Worm (Caenorhabditis elegans) whole organism, young adult: Measurements from ENCODE around the gene C27A7.5.

ENCODE experiments used
- B0019.2 ChIP-seq: fragments of 200-800 bp; sonication (Bioruptor generic); conservative IDR thresholded peaks from 2 replicates; pipeline ENCODE4 v1.3.6; 2022; ENCODE audit warnings: missing genetic modification reagents, missing genetic modification characterization, missing compliant biosample characterization
- C06A6.2 ChIP-seq: fragments of 200-800 bp; sonication (Bioruptor generic); conservative IDR thresholded peaks from 2 replicates; pipeline ENCODE4 v1.3.6; 2022; ENCODE audit warnings: missing genetic modification characterization, missing compliant biosample characterization
- D2030.7 ChIP-seq: fragments of 200-800 bp; sonication (Bioruptor generic); IDR thresholded peaks from 2 replicates; pipeline ENCODE4 v1.3.6; 2022; ENCODE audit warnings: missing genetic modification reagents, missing genetic modification characterization, missing compliant biosample characterization
- F39B2.1 ChIP-seq: fragments of 200-800 bp; sonication (Bioruptor generic); IDR thresholded peaks from 2 replicates; pipeline ENCODE4 v1.3.6; 2022; ENCODE audit warnings: missing genetic modification reagents, missing genetic modification characterization, missing compliant biosample characterization
- F49E8.2 ChIP-seq: sonication (generic microtip); optimal IDR thresholded peaks from 3 replicates; lab custom pipeline; 2017; ENCODE audit warnings: missing genetic modification characterization, mild to moderate bottlenecking, missing compliant biosample characterization, antibody characterized with exemption, moderate library complexity; ENCODE audit not compliant: insufficient read depth
- Y56A3A.18 ChIP-seq: fragments of 200-800 bp; sonication (Bioruptor generic); IDR thresholded peaks from 2 replicates; pipeline ENCODE4 v1.3.6; 2022; ENCODE audit warnings: missing genetic modification reagents, missing genetic modification characterization, missing compliant biosample characterization
- ZK185.1 ChIP-seq: sonication (generic microtip); optimal IDR thresholded peaks from 2 replicates; lab custom pipeline; 2016; ENCODE audit warnings: mild to moderate bottlenecking, missing genetic modification characterization, missing compliant biosample characterization; ENCODE audit not compliant: poor library complexity, severe bottlenecking
- attf-3 ChIP-seq: fragments of 200-800 bp; sonication (Bioruptor generic); conservative IDR thresholded peaks from 2 replicates; pipeline ENCODE4 v1.3.6; 2022; ENCODE audit warnings: missing genetic modification reagents, missing genetic modification characterization, missing compliant biosample characterization
- cebp-1 ChIP-seq, 2 experiments: fragments of 200-800 bp in 1 of 2; sonication (Bioruptor generic) in 1 of 2; sonication (generic microtip) in 1 of 2; IDR thresholded peaks in 1 of 2; optimal IDR thresholded peaks in 1 of 2; 2 replicates each; pipeline versions ENCODE4 v1.3.6 to Lab custom; 2017 to 2022; ENCODE audit warnings: missing compliant biosample characterization in 2 of 2, missing genetic modification characterization in 2 of 2, mild to moderate bottlenecking in 1 of 2, missing genetic modification reagents in 1 of 2, moderate library complexity in 1 of 2
- ceh-27 ChIP-seq: fragments of 200-800 bp; sonication (Bioruptor generic); optimal IDR thresholded peaks from 2 replicates; lab custom pipeline; 2018; ENCODE audit warnings: mild to moderate bottlenecking, missing genetic modification characterization, moderate library complexity, missing compliant biosample characterization
- ceh-79 ChIP-seq: sonication (generic microtip); optimal IDR thresholded peaks from 2 replicates; lab custom pipeline; 2017; ENCODE audit warnings: mild to moderate bottlenecking, missing genetic modification characterization, missing compliant biosample characterization
- ceh-91 ChIP-seq: fragments of 200-800 bp; sonication (Bioruptor generic); IDR thresholded peaks from 2 replicates; pipeline ENCODE4 v1.3.6; 2022; ENCODE audit warnings: missing genetic modification reagents, missing genetic modification characterization, missing compliant biosample characterization
- chd-7 ChIP-seq: sonication (generic microtip); optimal IDR thresholded peaks from 2 replicates; lab custom pipeline; 2016; ENCODE audit warnings: mild to moderate bottlenecking, missing genetic modification characterization, moderate library complexity, missing compliant biosample characterization
- dpff-1 ChIP-seq: sonication (generic microtip); optimal IDR thresholded peaks from 2 replicates; lab custom pipeline; 2017; ENCODE audit warnings: mild to moderate bottlenecking, missing genetic modification characterization, missing compliant biosample characterization
- dpl-1 ChIP-seq: fragments of 150-350 bp; optimal IDR thresholded peaks from 2 replicates; lab custom pipeline; 2014; ENCODE audit warnings: missing biosample characterization, missing genetic modification reagents, missing genetic modification characterization
- efl-1 ChIP-seq: fragments of 150-350 bp; optimal IDR thresholded peaks from 2 replicates; lab custom pipeline; 2014; ENCODE audit warnings: missing biosample characterization, missing genetic modification reagents, missing genetic modification characterization
- gei-17 ChIP-seq: fragments of 200-800 bp; sonication (Bioruptor generic); optimal IDR thresholded peaks from 2 replicates; lab custom pipeline; 2018; ENCODE audit warnings: mild to moderate bottlenecking, missing genetic modification characterization, missing compliant biosample characterization
- hlh-12 ChIP-seq: sonication (generic microtip); optimal IDR thresholded peaks from 2 replicates; lab custom pipeline; 2016; ENCODE audit warnings: missing genetic modification characterization, missing compliant biosample characterization
- let-607 ChIP-seq, 2 experiments: fragments of 200-800 bp in 1 of 2; sonication (Bioruptor generic) in 1 of 2; sonication (generic microtip) in 1 of 2; optimal IDR thresholded peaks; 2 replicates each; lab custom pipeline; 2016 to 2018; ENCODE audit warnings: mild to moderate bottlenecking in 2 of 2, missing compliant biosample characterization in 2 of 2, missing genetic modification characterization in 2 of 2, moderate library complexity in 2 of 2, missing genotype in 1 of 2
- lin-26 ChIP-seq: fragments of 200-800 bp; sonication (Bioruptor generic); IDR thresholded peaks from 2 replicates; pipeline ENCODE4 v1.3.6; 2022; ENCODE audit warnings: missing genetic modification reagents, missing genetic modification characterization, missing compliant biosample characterization
- lin-35 ChIP-seq, 3 experiments: fragments of 150-350 bp in 2 of 3; sonication (generic microtip) in 1 of 3; optimal IDR thresholded peaks; 2 replicates each; lab custom pipeline; 2014 to 2018; ENCODE audit warnings: missing biosample characterization in 3 of 3, missing genetic modification characterization in 3 of 3, missing genetic modification reagents in 3 of 3
- lin-54 ChIP-seq: fragments of 200-800 bp; sonication (Bioruptor generic); optimal IDR thresholded peaks from 2 replicates; lab custom pipeline; 2018; ENCODE audit warnings: mild to moderate bottlenecking, missing genetic modification characterization, missing compliant biosample characterization
- madf-6 ChIP-seq: fragments of 200-800 bp; sonication (Bioruptor generic); IDR thresholded peaks from 2 replicates; pipeline ENCODE4 v1.3.6; 2022; ENCODE audit warnings: missing genetic modification reagents, missing genetic modification characterization, missing compliant biosample characterization
- mes-4 ChIP-seq: sonication (generic microtip); optimal IDR thresholded peaks from 2 replicates; lab custom pipeline; 2016; ENCODE audit warnings: missing genotype, missing genetic modification characterization, missing compliant biosample characterization
- nfya-1 ChIP-seq: sonication (generic microtip); optimal IDR thresholded peaks from 2 replicates; lab custom pipeline; 2017; ENCODE audit warnings: antibody characterized with exemption, missing compliant biosample characterization, missing genetic modification characterization, borderline replicate concordance; ENCODE audit not compliant: insufficient read depth
- nhr-80 ChIP-seq: sonication (generic microtip); optimal IDR thresholded peaks from 2 replicates; lab custom pipeline; 2016; ENCODE audit warnings: missing genetic modification characterization, missing compliant biosample characterization
- repo-1 ChIP-seq: sonication (generic microtip); optimal IDR thresholded peaks from 2 replicates; lab custom pipeline; 2017; ENCODE audit warnings: mild to moderate bottlenecking, missing genetic modification characterization, missing compliant biosample characterization
- tlf-1 ChIP-seq: fragments of 200-800 bp; sonication (Bioruptor generic); optimal IDR thresholded peaks from 2 replicates; lab custom pipeline; 2018; ENCODE audit warnings: mild to moderate bottlenecking, missing genetic modification characterization, missing compliant biosample characterization
- unc-130 ChIP-seq: sonication (generic microtip); optimal IDR thresholded peaks from 2 replicates; lab custom pipeline; 2016; ENCODE audit warnings: missing genetic modification reagents, missing genetic modification characterization, missing compliant biosample characterization
- unc-62 ChIP-seq: fragments of 150-350 bp; optimal IDR thresholded peaks from 2 replicates; lab custom pipeline; 2014; ENCODE audit warnings: missing biosample characterization, missing genetic modification reagents, missing genetic modification characterization
- zim-3 ChIP-seq: sonication (generic microtip); optimal IDR thresholded peaks from 2 replicates; lab custom pipeline; 2017; ENCODE audit warnings: mild to moderate bottlenecking, missing genetic modification characterization, moderate library complexity, missing compliant biosample characterization
- ztf-22 ChIP-seq: fragments of 200-800 bp; sonication (Bioruptor generic); optimal IDR thresholded peaks from 2 replicates; lab custom pipeline; 2018; ENCODE audit warnings: mild to moderate bottlenecking, missing genetic modification characterization, moderate library complexity, missing compliant biosample characterization

The C27A7.5 gene

ce11 chrV:12190943-12191569 lies 28.9 kb upstream of the C27A7.5 start, which contains the start of gene dpy-30 (continued):
- peak; percentile 38; the same call in 1 of the 2 replicates for TF ChIP-seq madf-6

ce11 chrV:12188830-12189229 lies 26.7 kb upstream of the C27A7.5 start:
- no peak for TF ChIP-seq D2030.7 (GFP tag; lab: Robert Waterston, UW)
- no peak for TF ChIP-seq tlf-1 (GFP tag; lab: Kevin White, UChicago)
- TF ChIP-seq F49E8.2 (tag; lab: Kevin White, UChicago), result no peak
- no peak for TF ChIP-seq Y56A3A.18
- TF ChIP-seq cebp-1 (GFP tag; IDR thresholded peaks at IDR 0.05; lab: Robert Waterston, UW), result no peak
- no peak for TF ChIP-seq cebp-1 (tag; optimal IDR thresholded peaks at IDR 0.05; lab: Kevin White, UChicago)

- TF ChIP-seq C06A6.2 (GFP tag; lab: Robert Waterston, UW) (no peak), mes-4 (tag; lab: Kevin White, UChicago) (no peak), ztf-22 (GFP tag; lab: Kevin White, UChicago) (no peak), gei-17 (no peak), ZK185.1 (tag; lab: Kevin White, UChicago) (no peak), hlh-12 (tag; lab: Kevin White, UChicago) (no peak), ceh-79 (tag; lab: Kevin White, UChicago) (no peak), nfya-1 (tag; lab: Kevin White, UChicago) (no peak), zim-3 (tag; lab: Kevin White, UChicago) (no peak)
Measured at ce11 chrV:12187344-12187743, 25.2 kb upstream of the C27A7.5 start, which contains the start of gene ZK863.8. Gene ZK863.8 (minus strand): TSS chrV:12187516.

ce11 chrV:12184308-12184999 lies 22.3 kb upstream of the C27A7.5 start, which contains the start of gene srd-4:
Gene srd-4 (plus strand): TSS chrV:12184949.
- TF ChIP-seq B0019.2 (no peak), dpff-1 (tag; lab: Kevin White, UChicago) (no peak), chd-7 (no peak), repo-1 (tag; lab: Kevin White, UChicago) (no peak), efl-1 (GFP tag; lab: Kevin White, UChicago) (peak; percentile 47), attf-3 (GFP tag; lab: Robert Waterston, UW) (peak; percentile 90), lin-54 (GFP tag; lab: Kevin White, UChicago) (peak; percentile 81), unc-62 (no peak), lin-26 (GFP tag; lab: Robert Waterston, UW) (no peak), unc-130 (GFP tag; lab: Kevin White, UChicago) (no peak), ceh-91 (no peak), lin-35 (GFP tag; optimal IDR thresholded peaks at IDR 0.05; lab: Kevin White, UChicago) (peak in 1 of 3 experiments; percentile 55), dpl-1 (GFP tag; lab: Kevin White, UChicago) (peak; percentile 34), ceh-27 (no peak), let-607 (tag; optimal IDR thresholded peaks at IDR 0.05; lab: Kevin White, UChicago) (no peak), nhr-80 (tag; lab: Kevin White, UChicago) (no peak), F39B2.1 (GFP tag; lab: Robert Waterston, UW) (no peak)
- TF ChIP-seq, all 124 proteins: peak for 5
